Worm (Caenorhabditis elegans) whole organism, L4/young adult: ENCODE measurements around the gene ZC412.3.

Experiments
- W03F9.2 ChIP-seq: fragments of 150-350 bp; optimal IDR thresholded peaks from 2 replicates; lab custom pipeline; 2014; ENCODE audit warnings: missing biosample characterization, missing genetic modification characterization
- dao-5 ChIP-seq: sonication (generic microtip); optimal IDR thresholded peaks from 2 replicates; lab custom pipeline; 2016; ENCODE audit warnings: missing genotype, missing genetic modification characterization, moderate library complexity, missing compliant biosample characterization
- him-1 ChIP-seq: sonication (generic microtip); optimal IDR thresholded peaks from 2 replicates; lab custom pipeline; 2016; ENCODE audit warnings: missing genotype, missing genetic modification reagents, missing genetic modification characterization, missing compliant biosample characterization

DNA sequence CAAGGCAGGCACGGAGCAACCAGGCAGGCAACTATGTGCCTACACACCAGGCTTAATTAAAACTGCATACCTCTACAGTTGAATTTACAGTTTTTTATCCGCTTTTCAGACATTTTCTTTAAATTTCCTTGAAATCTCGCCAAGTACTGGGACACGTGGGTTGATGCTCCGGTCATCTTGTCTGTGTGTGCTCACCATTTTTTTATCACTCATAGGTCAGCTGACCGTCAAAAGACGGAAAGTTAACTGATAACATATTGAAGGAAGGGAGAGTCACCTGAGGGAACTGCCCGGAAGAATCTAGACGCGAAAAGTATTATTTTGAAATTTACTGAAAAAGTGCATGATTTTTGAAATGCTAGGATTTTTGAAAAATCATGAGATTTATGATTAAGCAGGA is 20.8 kb downstream of the ZC412.3 start:
- TF ChIP-seq him-1 (tag; lab: Kevin White, UChicago) (no peak), W03F9.2 (tag; lab: Kevin White, UChicago) (no peak), dao-5 (no peak)
